Fruit fly (Drosophila melanogaster) whole organism, wandering third instar larva: ENCODE results near the gene Rpn10.
A peak's percentile ranks its signal among the peaks of the same experiment; 100 is the strongest.

Source experiments
- CG32264 ChIP-seq: fragments of 200-800 bp; sonication (Bioruptor generic); optimal IDR thresholded peaks from 2 replicates; lab custom pipeline; 2016; ENCODE audit warnings: missing biosample characterization, missing genetic modification characterization
- Hr78 ChIP-seq: fragments of >200 bp; optimal IDR thresholded peaks from 2 replicates; lab custom pipeline; 2017; ENCODE audit warnings: missing biosample characterization, missing genetic modification characterization
- OdsH ChIP-seq: fragments of 200-800 bp; sonication (Bioruptor generic); optimal IDR thresholded peaks from 2 replicates; lab custom pipeline; 2016; ENCODE audit warnings: missing biosample characterization, mild to moderate bottlenecking, missing genetic modification characterization
- br ChIP-seq: fragments of 200-800 bp; sonication (Bioruptor generic); optimal IDR thresholded peaks from 2 replicates; lab custom pipeline; 2016; ENCODE audit warnings: missing biosample characterization, missing genetic modification characterization
- rgr ChIP-seq: fragments of 200-800 bp; sonication (Bioruptor generic); optimal IDR thresholded peaks from 3 replicates; lab custom pipeline; 2016; ENCODE audit warnings: missing biosample characterization, mild to moderate bottlenecking, missing genetic modification characterization
- woc ChIP-seq: sonication (Bioruptor generic); optimal IDR thresholded peaks from 2 replicates; lab custom pipeline; 2016; ENCODE audit warnings: missing biosample characterization, mild to moderate bottlenecking, missing genetic modification characterization

dm6 chr3L:21574296-21574745, 37.5 kb downstream of the Rpn10 start:
- TF ChIP-seq OdsH (GFP tag; lab: Kevin White, UChicago) (no peak), Hr78 (GFP tag; lab: Kevin White, UChicago) (no peak), rgr (no peak), woc (GFP tag; lab: Kevin White, UChicago) (peak; percentile 7), br (GFP tag; lab: Kevin White, UChicago) (no peak), CG32264 (no peak)
